Worm (Caenorhabditis elegans): ENCODE data around the gene K07F5.22.

DNA sequence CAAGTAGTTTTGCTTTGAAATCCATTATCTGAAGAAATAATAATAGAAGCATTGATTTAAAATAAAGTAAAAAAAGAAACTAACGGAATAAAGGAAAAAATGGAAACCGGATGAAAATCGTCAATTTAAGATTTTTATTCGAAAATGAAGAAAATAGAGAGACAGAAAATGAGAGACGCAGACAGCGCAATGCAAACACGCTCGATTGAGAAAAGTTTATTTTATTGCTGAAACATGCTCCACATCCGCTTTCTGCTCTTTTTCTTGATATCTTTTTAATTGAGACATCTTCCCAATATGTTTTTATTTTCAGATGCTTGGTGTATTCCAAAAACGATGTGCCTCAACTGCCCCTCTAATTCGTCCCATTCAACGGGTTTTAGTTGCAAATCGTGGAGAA is 19.4 kb downstream of the K07F5.22 start, which contains the start of the genes prp-18 and mccc-1:
- TF ChIP-seq die-1 (tag; optimal IDR thresholded peaks at IDR 0.05) = no peak
- TF ChIP-seq let-607 (tag; optimal IDR thresholded peaks at IDR 0.05) = no peak
- no peak for TF ChIP-seq unc-62 (GFP tag; optimal IDR thresholded peaks at IDR 0.05)
- no peak for TF ChIP-seq akir-1 (GFP tag; optimal IDR thresholded peaks at IDR 0.05)
- TF ChIP-seq ceh-27 (GFP tag; optimal IDR thresholded peaks at IDR 0.05) = no peak
- no peak for TF ChIP-seq F55B11.4 (tag; optimal IDR thresholded peaks at IDR 0.05; ENCODE audit: borderline replicate concordance, insufficient read depth)
- TF ChIP-seq unc-130 (GFP tag; optimal IDR thresholded peaks at IDR 0.05) = peak; percentile 2
- no peak for TF ChIP-seq cebp-2 (GFP tag; IDR thresholded peaks at IDR 0.05)
- TF ChIP-seq ama-1 (optimal IDR thresholded peaks at IDR 0.05) = no peak
- TF ChIP-seq ama-1 (GFP tag; optimal IDR thresholded peaks at IDR 0.05) = no peak
- TF ChIP-seq T07F8.4 (tag; optimal IDR thresholded peaks at IDR 0.05) = no peak
- no peak for TF ChIP-seq mxl-1 (tag; optimal IDR thresholded peaks at IDR 0.05)
- no peak for TF ChIP-seq Y67H2A.10 (GFP tag; conservative IDR thresholded peaks at IDR 0.05)
